Worm (Caenorhabditis elegans) whole organism, L3 larva: ENCODE data around the gene K08D8.4.

Experiments used
- R02D3.7 ChIP-seq: fragments of 150-350 bp; optimal IDR thresholded peaks from 2 replicates; lab custom pipeline; 2014; ENCODE audit warnings: missing biosample characterization, missing genetic modification characterization
- aly-2 ChIP-seq: fragments of 150-350 bp; optimal IDR thresholded peaks from 2 replicates; lab custom pipeline; 2014; ENCODE audit warnings: missing biosample characterization, missing genetic modification characterization
- ceh-16 ChIP-seq: sonication (generic microtip); optimal IDR thresholded peaks from 2 replicates; lab custom pipeline; 2017; ENCODE audit warnings: missing biosample characterization, missing genetic modification characterization
- ceh-28 ChIP-seq: fragments of 150-350 bp; optimal IDR thresholded peaks from 2 replicates; lab custom pipeline; 2014; ENCODE audit warnings: missing biosample characterization, missing genetic modification reagents, missing genetic modification characterization
- ceh-82 ChIP-seq: fragments of 150-350 bp; optimal IDR thresholded peaks from 2 replicates; lab custom pipeline; 2014; ENCODE audit warnings: missing biosample characterization, missing genetic modification characterization
- ceh-9 ChIP-seq: sonication (generic microtip); optimal IDR thresholded peaks from 2 replicates; lab custom pipeline; 2018; ENCODE audit warnings: missing biosample characterization, missing genetic modification characterization
- daf-12 ChIP-seq: fragments of 150-350 bp; optimal IDR thresholded peaks from 2 replicates; lab custom pipeline; 2014; ENCODE audit warnings: missing biosample characterization, missing genetic modification reagents, missing genetic modification characterization
- egl-27 ChIP-seq: sonication (generic microtip); optimal IDR thresholded peaks from 4 replicates; lab custom pipeline; 2017; ENCODE audit warnings: missing biosample characterization, missing genetic modification reagents, missing genetic modification characterization
- egl-5 ChIP-seq: fragments of 150-350 bp; optimal IDR thresholded peaks from 2 replicates; lab custom pipeline; 2017; ENCODE audit warnings: missing biosample characterization, missing genetic modification reagents, missing genetic modification characterization, inconsistent platforms
- elt-1 ChIP-seq: fragments of 150-350 bp; optimal IDR thresholded peaks from 2 replicates; lab custom pipeline; 2014; ENCODE audit warnings: missing biosample characterization, missing genetic modification characterization
- elt-2 ChIP-seq: sonication (generic microtip); optimal IDR thresholded peaks from 2 replicates; lab custom pipeline; 2016; ENCODE audit warnings: missing genetic modification reagents, mild to moderate bottlenecking, missing genetic modification characterization, missing compliant biosample characterization
- elt-3 ChIP-seq, 3 experiments: fragments of 150-350 bp in 1 of 3; sonication (generic microtip) in 2 of 3; optimal IDR thresholded peaks; 2 replicates in 2 of 3; 4 replicates in 1 of 3; lab custom pipeline; 2014 to 2017; ENCODE audit warnings: missing biosample characterization in 3 of 3, missing genetic modification characterization in 3 of 3
- eor-1 ChIP-seq, 2 experiments: fragments of 150-350 bp; optimal IDR thresholded peaks; 2 replicates each; lab custom pipeline; 2014 to 2018; ENCODE audit warnings: missing biosample characterization in 2 of 2, missing genetic modification characterization in 2 of 2
- fkh-10 ChIP-seq: sonication (generic microtip); optimal IDR thresholded peaks from 2 replicates; lab custom pipeline; 2017; ENCODE audit warnings: missing biosample characterization, missing genetic modification reagents, missing genetic modification characterization
- fos-1 ChIP-seq: fragments of 150-350 bp; optimal IDR thresholded peaks from 2 replicates; lab custom pipeline; 2014; ENCODE audit warnings: missing biosample characterization, missing genetic modification characterization
- hmg-11 ChIP-seq: sonication (generic microtip); optimal IDR thresholded peaks from 2 replicates; lab custom pipeline; 2016; ENCODE audit warnings: missing genetic modification characterization, missing compliant biosample characterization
- jun-1 ChIP-seq: fragments of 150-350 bp; optimal IDR thresholded peaks from 2 replicates; lab custom pipeline; 2014; ENCODE audit warnings: missing biosample characterization, missing genetic modification reagents, missing genetic modification characterization
- lin-15B ChIP-seq: fragments of 150-350 bp; optimal IDR thresholded peaks from 2 replicates; lab custom pipeline; 2014; ENCODE audit warnings: missing biosample characterization, missing genetic modification characterization
- lin-39 ChIP-seq: fragments of 150-350 bp; optimal IDR thresholded peaks from 2 replicates; lab custom pipeline; 2018; ENCODE audit warnings: missing biosample characterization, missing genetic modification reagents, missing genetic modification characterization
- lsy-12 ChIP-seq: sonication (generic microtip); optimal IDR thresholded peaks from 2 replicates; lab custom pipeline; 2016; ENCODE audit warnings: mild to moderate bottlenecking, missing genetic modification characterization, missing compliant biosample characterization
- mdl-1 ChIP-seq: fragments of 150-350 bp; optimal IDR thresholded peaks from 2 replicates; lab custom pipeline; 2014; ENCODE audit warnings: missing biosample characterization, missing genetic modification characterization
- mml-1 ChIP-seq: fragments of 150-350 bp; sonication (generic microtip); optimal IDR thresholded peaks from 3 replicates; lab custom pipeline; 2014; ENCODE audit warnings: missing biosample characterization, missing genetic modification characterization
- nhr-23 ChIP-seq: fragments of 150-350 bp; optimal IDR thresholded peaks from 2 replicates; lab custom pipeline; 2014; ENCODE audit warnings: missing biosample characterization, missing genetic modification reagents, missing genetic modification characterization
- nhr-237 ChIP-seq: fragments of 150-350 bp; optimal IDR thresholded peaks from 2 replicates; lab custom pipeline; 2014; ENCODE audit warnings: missing biosample characterization, missing genetic modification characterization
- nhr-28 ChIP-seq: fragments of 150-350 bp; optimal IDR thresholded peaks from 2 replicates; lab custom pipeline; 2014; ENCODE audit warnings: missing biosample characterization, missing genetic modification characterization
- nhr-43 ChIP-seq: sonication (generic microtip); optimal IDR thresholded peaks from 2 replicates; lab custom pipeline; 2016; ENCODE audit warnings: mild to moderate bottlenecking, missing genetic modification characterization, missing compliant biosample characterization; ENCODE audit not compliant: poor library complexity, severe bottlenecking
- nhr-67 ChIP-seq: fragments of 150-350 bp; optimal IDR thresholded peaks from 2 replicates; lab custom pipeline; 2014; ENCODE audit warnings: missing biosample characterization, missing genetic modification characterization
- nhr-76 ChIP-seq: fragments of 150-350 bp; sonication (generic microtip); optimal IDR thresholded peaks from 5 replicates; lab custom pipeline; 2014; ENCODE audit warnings: missing biosample characterization, missing genetic modification characterization
- nhr-77 ChIP-seq: fragments of 150-350 bp; optimal IDR thresholded peaks from 2 replicates; lab custom pipeline; 2014; ENCODE audit warnings: missing biosample characterization, missing genetic modification characterization
- pqm-1 ChIP-seq: fragments of 150-350 bp; optimal IDR thresholded peaks from 2 replicates; lab custom pipeline; 2017; ENCODE audit warnings: missing biosample characterization, missing genetic modification characterization, inconsistent platforms
- sea-2 ChIP-seq: fragments of 150-350 bp; sonication (generic microtip); optimal IDR thresholded peaks from 4 replicates; lab custom pipeline; 2014; ENCODE audit warnings: missing biosample characterization, missing genetic modification reagents, missing genetic modification characterization
- skn-1 ChIP-seq: fragments of 150-350 bp; optimal IDR thresholded peaks from 2 replicates; lab custom pipeline; 2014; ENCODE audit warnings: missing biosample characterization, missing genetic modification characterization
- tbx-2 ChIP-seq: sonication (generic microtip); optimal IDR thresholded peaks from 2 replicates; lab custom pipeline; 2016; ENCODE audit warnings: mild to moderate bottlenecking, missing genetic modification characterization, missing compliant biosample characterization
- unc-62 ChIP-seq: fragments of 150-350 bp; sonication (generic microtip); optimal IDR thresholded peaks from 4 replicates; lab custom pipeline; 2014; ENCODE audit warnings: missing biosample characterization, missing genetic modification reagents, missing genetic modification characterization
- zag-1 ChIP-seq: fragments of 150-350 bp; optimal IDR thresholded peaks from 2 replicates; lab custom pipeline; 2014; ENCODE audit warnings: missing biosample characterization, missing genetic modification characterization
- ztf-11 ChIP-seq: fragments of 150-350 bp; optimal IDR thresholded peaks from 2 replicates; lab custom pipeline; 2014; ENCODE audit warnings: missing biosample characterization, missing genetic modification characterization
- ztf-4 ChIP-seq: fragments of 150-350 bp; optimal IDR thresholded peaks from 2 replicates; lab custom pipeline; 2014; ENCODE audit warnings: missing biosample characterization, missing genetic modification characterization

K08D8.4 gene

ce11 chrIV:12909871-12910270, at the start of gene K08D8.4:
Gene K08D8.4 (minus strand): TSS chrIV:12909998.
- TF ChIP-seq nhr-43 (tag; lab: Kevin White, UChicago) (no peak), ztf-4 (tag; lab: Kevin White, UChicago) (no peak), nhr-28 (no peak), ztf-11 (no peak), elt-3 (tag; optimal IDR thresholded peaks at IDR 0.05; lab: Kevin White, UChicago) (no peak), ceh-28 (no peak), tbx-2 (tag; lab: Kevin White, UChicago) (no peak), ceh-82 (tag; lab: Kevin White, UChicago) (no peak), nhr-23 (tag; lab: Kevin White, UChicago) (no peak), ceh-9 (tag; lab: Kevin White, UChicago) (no peak), elt-2 (tag; lab: Kevin White, UChicago) (peak; percentile 78), pqm-1 (peak; percentile 73), egl-27 (no peak), eor-1 (tag; optimal IDR thresholded peaks at IDR 0.05; lab: Kevin White, UChicago) (no peak), fos-1 (tag; lab: Kevin White, UChicago) (no peak), zag-1 (tag; lab: Kevin White, UChicago) (no peak), mdl-1 (tag; lab: Kevin White, UChicago) (no peak), elt-1 (tag; lab: Kevin White, UChicago) (no peak)

DNA sequence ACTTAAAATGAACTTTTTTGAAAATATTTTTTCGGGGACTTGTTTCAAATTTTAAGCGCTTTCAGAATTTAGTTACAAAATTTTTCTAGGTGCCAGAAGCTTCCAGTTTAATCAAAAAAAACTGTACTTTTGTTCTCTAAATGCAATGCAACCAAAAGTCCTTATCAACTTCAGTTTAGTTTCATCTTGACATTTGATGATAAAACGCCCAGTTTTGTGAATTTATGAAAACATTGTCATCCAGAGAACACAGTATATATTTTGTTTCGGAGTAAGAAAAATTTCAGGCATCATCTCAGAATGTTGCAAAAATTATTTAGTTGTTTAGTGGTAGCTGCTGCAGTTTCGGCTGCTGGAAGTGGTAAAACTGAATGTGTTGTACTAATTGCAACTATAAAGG, 47.9 kb upstream of the K08D8.4 start, which contains the start of gene F55G11.6:
F55G11.6 (plus strand) TSS at position 301 of the 400 bp plus-strand sequence.
- no peak for TF ChIP-seq elt-3 (tag; optimal IDR thresholded peaks at IDR 0.05; lab: Kevin White, UChicago)
- no peak for TF ChIP-seq lin-39 (tag; lab: Kevin White, UChicago)
- no peak for TF ChIP-seq mml-1 (tag; lab: Kevin White, UChicago)
- no peak for TF ChIP-seq egl-27
- TF ChIP-seq egl-5 (tag; lab: Kevin White, UChicago): no peak
- TF ChIP-seq nhr-23 (tag; lab: Kevin White, UChicago): no peak
- no peak for TF ChIP-seq daf-12 (tag; lab: Kevin White, UChicago)
- no peak for TF ChIP-seq ceh-16 (tag; lab: Kevin White, UChicago)
- TF ChIP-seq lsy-12 (tag; lab: Kevin White, UChicago): no peak
- TF ChIP-seq fos-1 (tag; lab: Kevin White, UChicago): no peak
- TF ChIP-seq nhr-237 (tag; lab: Kevin White, UChicago): no peak
- TF ChIP-seq aly-2 (tag; lab: Kevin White, UChicago): no peak
- no peak for TF ChIP-seq nhr-28
- no peak for TF ChIP-seq fkh-10 (GFP tag; lab: Kevin White, UChicago)
- TF ChIP-seq mdl-1 (tag; lab: Kevin White, UChicago): no peak
- TF ChIP-seq ceh-28: no peak
- TF ChIP-seq hmg-11 (tag; lab: Kevin White, UChicago): no peak
- no peak for TF ChIP-seq skn-1 (tag; lab: Kevin White, UChicago)
- TF ChIP-seq nhr-77 (tag; lab: Kevin White, UChicago): no peak
- TF ChIP-seq, all 47 proteins: peak for 0

- no peak for TF ChIP-seq unc-62 (GFP tag; lab: Kevin White, UChicago)
- no peak for TF ChIP-seq ceh-16 (tag; lab: Kevin White, UChicago)
- no peak for TF ChIP-seq aly-2 (tag; lab: Kevin White, UChicago)
- TF ChIP-seq nhr-237 (tag; lab: Kevin White, UChicago): no peak
- TF ChIP-seq, all 47 proteins: peak for 0
These were observed 38.7 kb upstream of the K08D8.4 start, which contains the start of gene F55G11.10 for ce11 chrIV:12948470-12948869. Gene F55G11.10 (plus strand): TSS chrIV:12948770.

DNA sequence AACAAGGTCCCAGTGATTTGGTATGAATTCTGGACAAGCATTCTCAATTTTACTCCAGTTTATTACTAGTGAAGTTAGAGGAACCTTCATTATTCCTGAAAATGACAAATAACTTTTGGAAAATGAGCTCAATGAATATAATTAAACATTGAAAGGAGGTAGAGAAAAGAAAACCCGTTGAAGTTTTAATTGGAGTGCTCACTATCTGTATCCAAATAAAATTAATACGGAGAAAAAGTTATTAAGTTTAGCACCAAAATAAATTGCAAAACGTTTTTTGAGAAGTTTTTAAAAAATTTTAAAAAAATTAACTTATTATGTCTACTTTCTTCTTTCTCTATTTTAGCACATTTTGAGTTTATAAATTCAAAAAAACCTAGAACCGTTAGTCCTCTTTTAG, 36.7 kb upstream of the K08D8.4 start, which contains the start of gene F55G11.1:
F55G11.1 (minus strand) TSS at position 101 of the 400 bp plus-strand sequence.
- TF ChIP-seq mdl-1 (tag; lab: Kevin White, UChicago): no peak

DNA sequence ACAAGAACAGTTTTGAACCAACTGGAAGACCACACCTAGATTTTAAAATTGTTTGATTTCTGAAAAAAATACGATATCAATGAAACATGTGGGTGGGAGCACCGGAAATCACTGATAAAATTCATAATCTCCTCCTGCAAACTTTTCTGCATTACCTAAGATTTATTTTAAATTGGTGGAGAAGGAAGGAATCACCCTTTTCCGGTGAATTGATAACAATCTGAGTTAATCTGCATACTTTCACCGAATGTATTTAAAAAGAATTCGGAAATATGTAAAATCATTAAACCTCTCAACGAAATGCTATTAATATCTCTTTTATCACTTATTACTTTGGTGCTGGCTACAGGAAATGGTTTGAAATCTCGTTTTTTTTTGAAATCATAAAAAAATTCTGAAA, 32.8 kb upstream of the K08D8.4 start, which contains the start of gene dct-19:
dct-19 (plus strand) TSS at position 301 of the 400 bp plus-strand sequence.
- TF ChIP-seq R02D3.7 (tag; lab: Kevin White, UChicago) (no peak), sea-2 (GFP tag; lab: Kevin White, UChicago) (no peak), egl-5 (tag; lab: Kevin White, UChicago) (no peak), lsy-12 (tag; lab: Kevin White, UChicago) (no peak), lin-15B (tag; lab: Kevin White, UChicago) (no peak), nhr-28 (no peak), nhr-76 (tag; lab: Kevin White, UChicago) (no peak), jun-1 (tag; lab: Kevin White, UChicago) (no peak), nhr-67 (no peak)
